Fruit fly (Drosophila melanogaster) whole organism, embryonic: ENCODE measurements around the gene Mtp.

Source experiments
- CG12071 ChIP-seq: fragments of 200-800 bp; sonication (Bioruptor generic); optimal IDR thresholded peaks from 3 replicates; lab custom pipeline; 2018; ENCODE audit warnings: missing biosample characterization, mild to moderate bottlenecking, missing genetic modification characterization
- CG12769 ChIP-seq: fragments of 200-800 bp; sonication (Bioruptor generic); optimal IDR thresholded peaks from 2 replicates; lab custom pipeline; 2019; ENCODE audit warnings: missing biosample characterization, mild to moderate bottlenecking, missing genetic modification characterization, moderate library complexity
- CG15514 ChIP-seq: fragments of 200-800 bp; sonication (Bioruptor generic); optimal IDR thresholded peaks from 3 replicates; lab custom pipeline; 2017; ENCODE audit warnings: missing biosample characterization, missing genetic modification characterization, mild to moderate bottlenecking, moderate library complexity, missing genetic modification reagents
- CG3726 ChIP-seq: fragments of 200-800 bp; sonication (Bioruptor generic); IDR thresholded peaks from 3 replicates; pipeline ENCODE4, ENCODE4 v1.3.6; 2022; ENCODE audit warnings: missing biosample characterization, missing genetic modification characterization
- CG9797 ChIP-seq: fragments of 200-800 bp; sonication (Bioruptor generic); optimal IDR thresholded peaks from 3 replicates; lab custom pipeline; 2018; ENCODE audit warnings: missing biosample characterization, mild to moderate bottlenecking, missing genetic modification characterization
- Dbx ChIP-seq: fragments of 200-800 bp; sonication (Bioruptor generic); IDR thresholded peaks from 3 replicates; pipeline ENCODE4 v1.3.6; 2022; ENCODE audit warnings: missing biosample characterization, missing genetic modification characterization
- HLH4C ChIP-seq: fragments of 200-800 bp; sonication (Bioruptor generic); IDR thresholded peaks from 3 replicates; pipeline ENCODE4 v1.3.6; 2022; ENCODE audit warnings: missing biosample characterization, missing genetic modification characterization; ENCODE audit not compliant: partially characterized antibody
- Rx ChIP-seq: fragments of 200-800 bp; sonication (Bioruptor generic); IDR thresholded peaks from 2 replicates; pipeline ENCODE4 v1.3.6; 2022; ENCODE audit warnings: missing biosample characterization, missing genetic modification characterization
- Sox102F ChIP-seq: fragments of 200-800 bp; sonication (Bioruptor generic); optimal IDR thresholded peaks from 2 replicates; lab custom pipeline; 2018; ENCODE audit warnings: missing biosample characterization, mild to moderate bottlenecking, missing genetic modification characterization, moderate library complexity
- Spps ChIP-seq: fragments of 200-800 bp; sonication (Bioruptor generic); optimal IDR thresholded peaks from 2 replicates; lab custom pipeline; 2018; ENCODE audit warnings: missing biosample characterization, mild to moderate bottlenecking, missing genetic modification characterization
- insv ChIP-seq, 2 experiments: fragments of 200-800 bp; sonication (Bioruptor generic); optimal IDR thresholded peaks; 3 replicates each; lab custom pipeline; 2016 to 2018; ENCODE audit warnings: missing biosample characterization in 2 of 2, missing genetic modification characterization in 2 of 2
- tna ChIP-seq: fragments of 200-800 bp; sonication (Bioruptor generic); IDR thresholded peaks from 2 replicates; pipeline ENCODE4 v1.3.6; 2022; ENCODE audit warnings: missing biosample characterization, missing genetic modification characterization; ENCODE audit not compliant: partially characterized antibody

DNA sequence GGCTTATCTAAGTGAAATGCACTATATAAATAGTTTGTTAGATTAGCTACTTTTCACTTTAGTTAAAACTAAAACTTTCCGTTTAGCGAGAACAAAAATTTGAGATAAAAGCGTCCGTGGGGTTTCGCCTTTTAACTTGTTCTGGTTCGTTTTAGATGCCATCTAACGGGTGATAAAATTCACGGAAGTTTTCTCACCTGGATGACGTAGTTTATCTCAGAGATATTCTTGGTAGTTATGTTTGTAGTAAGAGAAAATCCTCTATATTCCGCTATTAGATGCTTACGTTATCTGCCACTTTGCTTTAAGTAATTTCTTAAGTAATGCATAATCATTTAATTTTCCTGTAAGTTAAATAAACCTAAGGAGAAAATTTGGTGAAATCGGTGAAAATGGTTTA lies 11.3 kb upstream of the Mtp start, which contains the start of gene CG9270:
- no peak for TF ChIP-seq HLH4C
- TF ChIP-seq CG3726 (GFP tag; lab: Robert Waterston, UW) = no peak
- TF ChIP-seq Sox102F = no peak
- TF ChIP-seq tna (GFP tag; lab: Robert Waterston, UW) = no peak
- TF ChIP-seq CG12071 (GFP tag; lab: Kevin White, UChicago) = no peak
- TF ChIP-seq CG12769 (tag; lab: Kevin White, UChicago) = no peak
- TF ChIP-seq CG9797 (GFP tag; lab: Kevin White, UChicago) = no peak
- TF ChIP-seq Dbx (GFP tag; lab: Robert Waterston, UW) = no peak
- TF ChIP-seq Rx (GFP tag; lab: Robert Waterston, UW) = no peak
- TF ChIP-seq CG15514 = no peak
- no peak for TF ChIP-seq Spps (tag; lab: Kevin White, UChicago)
- no peak for TF ChIP-seq insv (GFP tag; optimal IDR thresholded peaks at IDR 0.05; lab: Kevin White, UChicago)
